Worm (Caenorhabditis elegans): ENCODE data around the gene swt-4.
A peak's percentile ranks its signal among the peaks of the same experiment; 100 is the strongest.

swt-4 gene

ce11 chrIII:10636493-10637031 is 7.6 kb upstream of the swt-4 start (continued):
- TF ChIP-seq hlh-11 (tag; optimal IDR thresholded peaks at IDR 0.05) (peak; percentile 36), duxl-1 (tag; optimal IDR thresholded peaks at IDR 0.05; ENCODE audit: poor library complexity) (no peak), lin-15B (tag; optimal IDR thresholded peaks at IDR 0.05) (no peak), lin-39 (tag; optimal IDR thresholded peaks at IDR 0.05) (no peak), nhr-25 (tag; optimal IDR thresholded peaks at IDR 0.05; ENCODE audit: borderline replicate concordance, insufficient read depth) (peak; percentile 62), mep-1 (tag; optimal IDR thresholded peaks at IDR 0.05) (peak; percentile 27), mes-2 (tag; optimal IDR thresholded peaks at IDR 0.05; ENCODE audit: poor library complexity, severe bottlenecking) (peak; percentile 1), unc-39 (tag; optimal IDR thresholded peaks at IDR 0.05) (no peak), dmd-9 (GFP tag; IDR thresholded peaks at IDR 0.05) (no peak), ceh-28 (tag; optimal IDR thresholded peaks at IDR 0.05) (no peak)

ce11 chrIII:10634576-10634975 is 5.6 kb upstream of the swt-4 start:
- TF ChIP-seq F26F4.8 (GFP tag; conservative IDR thresholded peaks at IDR 0.05) (no peak), dve-1 (tag; optimal IDR thresholded peaks at IDR 0.05; ENCODE audit: insufficient read depth) (no peak), zfp-3 (GFP tag; conservative IDR thresholded peaks at IDR 0.05) (no peak), spr-1 (tag; optimal IDR thresholded peaks at IDR 0.05) (no peak), nhr-28 (tag; optimal IDR thresholded peaks at IDR 0.05) (peak; percentile 10), hlh-30 (tag; optimal IDR thresholded peaks at IDR 0.05; ENCODE audit: insufficient read depth) (peak; percentile 33), mes-2 (tag; optimal IDR thresholded peaks at IDR 0.05; ENCODE audit: poor library complexity, severe bottlenecking) (peak; percentile 38), aha-1 (tag) (peak; percentile 92), mdl-1 (tag; optimal IDR thresholded peaks at IDR 0.05) (peak in 1 of 2 experiments; percentile 39), sdz-12 (GFP tag; optimal IDR thresholded peaks at IDR 0.05) (no peak), snpc-1.2 (GFP tag; IDR thresholded peaks at IDR 0.05) (no peak), zag-1 (tag; optimal IDR thresholded peaks at IDR 0.05) (no peak), unc-62 (GFP tag; optimal IDR thresholded peaks at IDR 0.05 in 1 of 2) (peak in 1 of 2 experiments; percentile 71), unc-62 (tag; optimal IDR thresholded peaks at IDR 0.05) (no peak)

DNA sequence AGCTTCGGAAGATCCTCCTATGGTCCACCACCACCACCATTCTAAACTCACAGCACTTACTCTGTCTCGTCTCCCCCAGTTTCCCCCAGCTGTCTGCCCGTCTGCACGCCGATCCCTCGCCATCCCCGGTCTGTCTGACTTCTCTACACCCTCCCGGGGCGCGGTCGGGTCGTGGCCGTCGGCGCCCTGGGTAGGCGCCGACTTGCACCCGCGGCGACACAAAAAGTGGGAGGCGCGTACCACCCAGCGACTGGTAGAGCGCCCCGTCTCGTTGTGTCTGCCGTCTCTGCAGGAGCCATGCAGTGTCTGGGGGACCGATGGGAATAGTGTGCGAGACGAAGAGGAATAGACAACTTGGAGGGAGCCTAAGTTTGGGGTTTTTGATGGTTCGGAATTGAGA is 5.1 kb upstream of the swt-4 start:
- TF ChIP-seq fkh-10 (GFP tag; optimal IDR thresholded peaks at IDR 0.05): peak; percentile 21
- peak; percentile 81 for TF ChIP-seq nhr-25 (tag; optimal IDR thresholded peaks at IDR 0.05; ENCODE audit: borderline replicate concordance, insufficient read depth)
- no peak for TF ChIP-seq ceh-32 (tag; optimal IDR thresholded peaks at IDR 0.05; ENCODE audit: poor library complexity)
- no peak for TF ChIP-seq zfp-3 (GFP tag; conservative IDR thresholded peaks at IDR 0.05)
- peak; percentile 95 for TF ChIP-seq egl-43 (GFP tag; IDR thresholded peaks at IDR 0.05)
- TF ChIP-seq nhr-6 (tag; optimal IDR thresholded peaks at IDR 0.05): peak; percentile 93
- no peak for TF ChIP-seq mxl-2 (GFP tag; conservative IDR thresholded peaks at IDR 0.05)
- TF ChIP-seq daf-12 (tag; optimal IDR thresholded peaks at IDR 0.05): no peak
- no peak for TF ChIP-seq skn-1 (tag; optimal IDR thresholded peaks at IDR 0.05)
- TF ChIP-seq nhr-111 (GFP tag; optimal IDR thresholded peaks at IDR 0.05): no peak
- peak; percentile 92; the same call in 1 of the 2 replicates for TF ChIP-seq nhr-41 (GFP tag; IDR thresholded peaks at IDR 0.05)
- peak; percentile 97 for TF ChIP-seq hlh-11 (tag; optimal IDR thresholded peaks at IDR 0.05)
- TF ChIP-seq lin-13 (GFP tag; optimal IDR thresholded peaks at IDR 0.05): peak; percentile 77
- peak; percentile 50 for TF ChIP-seq nhr-77 (tag; optimal IDR thresholded peaks at IDR 0.05)
- no peak for TF ChIP-seq ZK337.2 (GFP tag; IDR thresholded peaks at IDR 0.05)
- TF ChIP-seq hlh-30 (tag; optimal IDR thresholded peaks at IDR 0.05; ENCODE audit: insufficient read depth): peak; percentile 84
- peak; percentile 99 for TF ChIP-seq aha-1 (tag)
- TF ChIP-seq egl-27 (tag; optimal IDR thresholded peaks at IDR 0.05): no peak
- no peak for TF ChIP-seq jun-1 (tag; optimal IDR thresholded peaks at IDR 0.05)
- peak; percentile 70 for TF ChIP-seq duxl-1 (tag; optimal IDR thresholded peaks at IDR 0.05; ENCODE audit: poor library complexity)
- TF ChIP-seq unc-130 (GFP tag; optimal IDR thresholded peaks at IDR 0.05): no peak
- TF ChIP-seq hif-1 (tag; optimal IDR thresholded peaks at IDR 0.05): peak; percentile 21 to 81
- TF ChIP-seq madf-5 (GFP tag; IDR thresholded peaks at IDR 0.05): no peak
- no peak for TF ChIP-seq nhr-237 (tag; optimal IDR thresholded peaks at IDR 0.05)
- TF ChIP-seq saeg-2 (GFP tag; IDR thresholded peaks at IDR 0.05): peak; percentile 88
- no peak for TF ChIP-seq fos-1 (tag; optimal IDR thresholded peaks at IDR 0.05)
- no peak for TF ChIP-seq Y75B8A.6 (GFP tag; IDR thresholded peaks at IDR 0.05)
- TF ChIP-seq rbr-2 (tag; optimal IDR thresholded peaks at IDR 0.05): peak; percentile 92
- peak in 1 of 2 experiments; percentile 42 for TF ChIP-seq daf-16 (GFP tag; optimal IDR thresholded peaks at IDR 0.05)
- TF ChIP-seq daf-16 (tag; optimal IDR thresholded peaks at IDR 0.05): peak; percentile 62

Data from whole organism, L4 larva.